Fruit fly (Drosophila melanogaster): ENCODE data around the gene CG13050.

The CG13050 gene

dm6 chr3L:16285346-16285911 is 6.4 kb upstream of the CG13050 start, which contains the start of gene CG13047:
TSS of gene CG13047 (minus strand) at chr3L:16285396.
- TF ChIP-seq dmrt99B (tag; optimal IDR thresholded peaks at IDR 0.05): peak; percentile 44
- peak; percentile 25 for TF ChIP-seq CG7839 (tag; optimal IDR thresholded peaks at IDR 0.05)
- TF ChIP-seq HHEX (GFP tag; optimal IDR thresholded peaks at IDR 0.05): no peak
- TF ChIP-seq CG13424 (tag; optimal IDR thresholded peaks at IDR 0.05): peak; percentile 24
- TF ChIP-seq gem (tag; optimal IDR thresholded peaks at IDR 0.05): peak; percentile 29
- TF ChIP-seq row (GFP tag; IDR thresholded peaks at IDR 0.05): 0 out of 3 replicates have a peak, but pooled peaks have one; percentile 11
- TF ChIP-seq prd (optimal IDR thresholded peaks at IDR 0.05): no peak
- no peak for TF ChIP-seq prd (GFP tag; IDR thresholded peaks at IDR 0.05)
- TF ChIP-seq Hr51 (GFP tag; optimal IDR thresholded peaks at IDR 0.05): peak in 1 of 2 experiments; percentile 54
- TF ChIP-seq nmo (GFP tag; optimal IDR thresholded peaks at IDR 0.05): peak; percentile 9
- TF ChIP-seq CG2678 (tag; optimal IDR thresholded peaks at IDR 0.05): peak; percentile 36
- peak; percentile 28 for TF ChIP-seq CG15269 (tag; optimal IDR thresholded peaks at IDR 0.05)
- peak; percentile 15 for TF ChIP-seq Oli (tag; optimal IDR thresholded peaks at IDR 0.05)
- TF ChIP-seq CG17359 (tag; optimal IDR thresholded peaks at IDR 0.05): peak; percentile 5
- no peak for TF ChIP-seq maf-S (GFP tag; optimal IDR thresholded peaks at IDR 0.05)
- TF ChIP-seq unpg (GFP tag; optimal IDR thresholded peaks at IDR 0.05): peak; percentile 2
- 0 out of 4 replicates have a peak, but pooled peaks have one; percentile 24 for TF ChIP-seq chinmo (GFP tag; IDR thresholded peaks at IDR 0.05; ENCODE audit: partially characterized antibody)
- no peak for TF ChIP-seq CG16813 (GFP tag; IDR thresholded peaks at IDR 0.05; ENCODE audit: partially characterized antibody)
- TF ChIP-seq CG15073 (GFP tag; optimal IDR thresholded peaks at IDR 0.05): no peak
- TF ChIP-seq CG2712 (tag; optimal IDR thresholded peaks at IDR 0.05): peak; percentile 11
- TF ChIP-seq tgo (GFP tag; IDR thresholded peaks at IDR 0.05): 0 out of 3 replicates have a peak, but pooled peaks have one; percentile 21
- peak; percentile 7 for TF ChIP-seq Blimp-1 (GFP tag; optimal IDR thresholded peaks at IDR 0.05)
- no peak for TF ChIP-seq run (tag; optimal IDR thresholded peaks at IDR 0.05)
- TF ChIP-seq Sox102F (GFP tag; optimal IDR thresholded peaks at IDR 0.05): peak; percentile 36
- peak; percentile 22 for TF ChIP-seq phol (tag; optimal IDR thresholded peaks at IDR 0.05)
- TF ChIP-seq CG11504 (tag; optimal IDR thresholded peaks at IDR 0.05): peak; percentile 55

dm6 chr3L:16283821-16284220 is 4.8 kb upstream of the CG13050 start, which contains the start of gene CG13048:
TSS of gene CG13048 (minus strand) at chr3L:16283921.
- TF ChIP-seq yki (optimal IDR thresholded peaks at IDR 0.05) (no peak), CG6765 (GFP tag; optimal IDR thresholded peaks at IDR 0.05) (no peak), scrt (GFP tag; optimal IDR thresholded peaks at IDR 0.05) (no peak), org-1 (GFP tag; optimal IDR thresholded peaks at IDR 0.05) (no peak), Pdp1 (GFP tag; optimal IDR thresholded peaks at IDR 0.05) (peak in 1 of 2 experiments; percentile 85), oc (tag; optimal IDR thresholded peaks at IDR 0.05) (peak; percentile 31), Lim3 (GFP tag; IDR thresholded peaks at IDR 0.05) (no peak)

- TF ChIP-seq sd (tag; optimal IDR thresholded peaks at IDR 0.05) (peak; percentile 3), vvl (GFP tag; IDR thresholded peaks at IDR 0.05) (peak; percentile 52; the same call in 1 of the 2 replicates), pan (optimal IDR thresholded peaks at IDR 0.05) (no peak), pan (GFP tag; optimal IDR thresholded peaks at IDR 0.05 in 1 of 2, IDR thresholded peaks at IDR 0.05 in 1 of 2) (peak in 1 of 2 experiments; percentile 12), Jarid2 (GFP tag; optimal IDR thresholded peaks at IDR 0.05) (no peak)
Observed at dm6 chr3L:16281880-16282556, 2.9 kb upstream of the CG13050 start, which contains the start of gene CG13049. TSS of gene CG13049 (minus strand) at chr3L:16281930.

Measured in whole organism, embryonic.